Worm (Caenorhabditis elegans): ENCODE results near the gene srh-203.

ce11 chrV:17416833-17417232 lies 39.3 kb downstream of the srh-203 start, which contains the start of gene clc-21:
- TF ChIP-seq elt-3 (tag; optimal IDR thresholded peaks at IDR 0.05): no peak
- no peak for TF ChIP-seq unc-62 (GFP tag; optimal IDR thresholded peaks at IDR 0.05)
- TF ChIP-seq ces-1 (GFP tag; optimal IDR thresholded peaks at IDR 0.05): no peak
- TF ChIP-seq ham-2 (GFP tag; optimal IDR thresholded peaks at IDR 0.05): no peak
- no peak for TF ChIP-seq ztf-11 (tag; optimal IDR thresholded peaks at IDR 0.05)
- TF ChIP-seq drap-1 (GFP tag; optimal IDR thresholded peaks at IDR 0.05): no peak
- TF ChIP-seq mab-5 (tag; optimal IDR thresholded peaks at IDR 0.05): no peak
- TF ChIP-seq lin-13 (tag; optimal IDR thresholded peaks at IDR 0.05): no peak
- no peak for TF ChIP-seq mep-1 (tag; optimal IDR thresholded peaks at IDR 0.05)
- no peak for TF ChIP-seq nhr-237 (tag; optimal IDR thresholded peaks at IDR 0.05)
- TF ChIP-seq nhr-76 (tag; optimal IDR thresholded peaks at IDR 0.05): no peak
- TF ChIP-seq snpc-4 (tag; optimal IDR thresholded peaks at IDR 0.05): no peak
- no peak for TF ChIP-seq unc-39 (tag; optimal IDR thresholded peaks at IDR 0.05)
